Fruit fly (Drosophila melanogaster): ENCODE measurements around the gene twit.

Gene twit

DNA sequence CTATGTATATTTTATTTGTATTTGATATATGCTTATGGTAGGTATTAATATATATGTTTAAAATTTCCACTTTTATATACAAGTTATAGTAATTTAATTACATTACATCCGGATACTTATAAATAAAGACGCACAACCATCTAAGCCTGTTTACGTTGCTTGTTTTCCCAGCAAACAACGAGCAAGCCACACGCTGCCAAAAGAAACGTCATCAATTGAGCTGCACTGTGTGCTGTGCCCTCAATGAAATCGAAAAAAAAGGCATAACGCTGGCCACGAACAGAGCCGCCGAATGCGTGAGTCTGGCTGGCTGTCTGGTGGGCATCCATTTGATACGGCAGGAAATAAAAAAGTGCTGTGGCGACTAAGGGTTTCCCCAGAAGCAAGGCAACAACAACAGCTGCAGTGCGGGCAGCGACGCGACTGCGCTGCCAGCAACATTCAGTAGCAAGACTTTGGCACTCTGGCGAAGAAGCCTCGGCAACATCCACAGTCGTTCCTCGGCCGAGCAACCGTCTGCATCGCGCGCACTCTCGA, at the start of gene twit:
Gene twit (plus strand): TSS at position 487 of the 537 bp plus-strand sequence.
- TF ChIP-seq Deaf1 (tag; optimal IDR thresholded peaks at IDR 0.05), result peak; percentile 56
- no peak for TF ChIP-seq HHEX (GFP tag; optimal IDR thresholded peaks at IDR 0.05)
- no peak for TF ChIP-seq Bteb2 (GFP tag; optimal IDR thresholded peaks at IDR 0.05)
- TF ChIP-seq Scr (GFP tag; IDR thresholded peaks at IDR 0.05; ENCODE audit: partially characterized antibody), result no peak
- TF ChIP-seq Ptx1 (GFP tag; IDR thresholded peaks at IDR 0.05), result 0 out of 2 replicates have a peak, but pooled peaks have one; percentile 8
- no peak for TF ChIP-seq CG30431 (GFP tag; optimal IDR thresholded peaks at IDR 0.05)
- no peak for TF ChIP-seq Rx (GFP tag; IDR thresholded peaks at IDR 0.05)
- no peak for TF ChIP-seq Doc2 (GFP tag; IDR thresholded peaks at IDR 0.05)
- no peak for TF ChIP-seq CG18599 (GFP tag; optimal IDR thresholded peaks at IDR 0.05)
- no peak for TF ChIP-seq ash1 (GFP tag; optimal IDR thresholded peaks at IDR 0.05)
- TF ChIP-seq Xbp1 (GFP tag; optimal IDR thresholded peaks at IDR 0.05), result no peak
- no peak for TF ChIP-seq CG8281 (tag; optimal IDR thresholded peaks at IDR 0.05)
- no peak for TF ChIP-seq Eip74EF (GFP tag; optimal IDR thresholded peaks at IDR 0.05)
- TF ChIP-seq HLH3B (GFP tag; IDR thresholded peaks at IDR 0.05), result no peak
- TF ChIP-seq Sox102F (GFP tag; optimal IDR thresholded peaks at IDR 0.05), result peak; percentile 20
- TF ChIP-seq Mes4 (GFP tag; optimal IDR thresholded peaks at IDR 0.05), result no peak
- TF ChIP-seq gro (GFP tag; optimal IDR thresholded peaks at IDR 0.05), result no peak
- peak; percentile 41 for TF ChIP-seq CG11504 (tag; optimal IDR thresholded peaks at IDR 0.05)
- no peak for TF ChIP-seq CG11723 (GFP tag; optimal IDR thresholded peaks at IDR 0.05)
- TF ChIP-seq Ets65A (GFP tag), result peak; percentile 52
- peak; percentile 44 for TF ChIP-seq Med (GFP tag)
- TF ChIP-seq E2f2 (GFP tag; IDR thresholded peaks at IDR 0.05), result no peak
- TF ChIP-seq CG1233 (GFP tag; optimal IDR thresholded peaks at IDR 0.05), result no peak
- TF ChIP-seq gcm (GFP tag; optimal IDR thresholded peaks at IDR 0.05), result peak; percentile 12
- TF ChIP-seq odd (GFP tag; optimal IDR thresholded peaks at IDR 0.05), result no peak
- TF ChIP-seq dpn (GFP tag; optimal IDR thresholded peaks at IDR 0.05), result no peak
- no peak for TF ChIP-seq CG5953 (GFP tag; IDR thresholded peaks at IDR 0.05)
- no peak for TF ChIP-seq CG15601 (tag; optimal IDR thresholded peaks at IDR 0.05)
- TF ChIP-seq btn (GFP tag; optimal IDR thresholded peaks at IDR 0.05), result no peak
- TF ChIP-seq abd-A (tag; optimal IDR thresholded peaks at IDR 0.05), result no peak
- no peak for TF ChIP-seq Hmx (GFP tag; optimal IDR thresholded peaks at IDR 0.05)
- no peak for TF ChIP-seq wor (GFP tag; IDR thresholded peaks at IDR 0.05)
- TF ChIP-seq B-H2 (GFP tag; optimal IDR thresholded peaks at IDR 0.05), result no peak
- TF ChIP-seq CG12942 (GFP tag; optimal IDR thresholded peaks at IDR 0.05), result no peak
- no peak for TF ChIP-seq CG1529 (GFP tag; optimal IDR thresholded peaks at IDR 0.05)
- no peak for TF ChIP-seq CG4854 (GFP tag; optimal IDR thresholded peaks at IDR 0.05)
- no peak for TF ChIP-seq Oaz (GFP tag; IDR thresholded peaks at IDR 0.05)
- no peak for TF ChIP-seq al (GFP tag; IDR thresholded peaks at IDR 0.05)
- TF ChIP-seq vnd (GFP tag; IDR thresholded peaks at IDR 0.05; ENCODE audit: partially characterized antibody), result no peak
- TF ChIP-seq CG2120 (GFP tag; optimal IDR thresholded peaks at IDR 0.05), result no peak
- TF ChIP-seq sisA (GFP tag; IDR thresholded peaks at IDR 0.05), result no peak
- no peak for TF ChIP-seq dmrt11E (tag; optimal IDR thresholded peaks at IDR 0.05)
- no peak for TF ChIP-seq pnt (GFP tag; optimal IDR thresholded peaks at IDR 0.05)
- TF ChIP-seq CG17186 (GFP tag; optimal IDR thresholded peaks at IDR 0.05), result no peak
- no peak for TF ChIP-seq CG10366 (GFP tag; IDR thresholded peaks at IDR 0.05)
- TF ChIP-seq sug (tag; optimal IDR thresholded peaks at IDR 0.05), result no peak
- no peak for TF ChIP-seq danr (GFP tag; IDR thresholded peaks at IDR 0.05)
- no peak for TF ChIP-seq fru (optimal IDR thresholded peaks at IDR 0.05)
- no peak for TF ChIP-seq exex (tag; optimal IDR thresholded peaks at IDR 0.05)
- TF ChIP-seq MBD-R2 (GFP tag; IDR thresholded peaks at IDR 0.05), result no peak
- TF ChIP-seq prd (optimal IDR thresholded peaks at IDR 0.05), result no peak
- TF ChIP-seq prd (GFP tag; IDR thresholded peaks at IDR 0.05), result no peak

Measured in whole organism, embryonic.